Fruit fly (Drosophila melanogaster) whole organism, adult: ENCODE measurements around the gene Tsp26A.

Experiments used
- CG14711 ChIP-seq: fragments of 200-800 bp; sonication (Bioruptor generic); optimal IDR thresholded peaks from 2 replicates; lab custom pipeline; 2018; ENCODE audit warnings: missing biosample characterization, mild to moderate bottlenecking, missing genetic modification characterization, moderate library complexity
- CG1620 ChIP-seq: fragments of 200-800 bp; sonication (Bioruptor generic); optimal IDR thresholded peaks from 2 replicates; lab custom pipeline; 2016; ENCODE audit warnings: missing biosample characterization, missing genetic modification characterization
- CG7045 ChIP-seq: fragments of 200-800 bp; sonication (Bioruptor generic); optimal IDR thresholded peaks from 2 replicates; lab custom pipeline; 2017; ENCODE audit warnings: missing biosample characterization, mild to moderate bottlenecking, missing genetic modification characterization
- cic ChIP-seq: fragments of 200-800 bp; sonication (Bioruptor generic); optimal IDR thresholded peaks from 2 replicates; lab custom pipeline; 2017; ENCODE audit warnings: missing biosample characterization, mild to moderate bottlenecking, missing genetic modification characterization, moderate library complexity
- pad ChIP-seq: fragments of 200-800 bp; sonication (Bioruptor generic); optimal IDR thresholded peaks from 3 replicates; lab custom pipeline; 2017; ENCODE audit warnings: missing biosample characterization, missing genetic modification characterization, mild to moderate bottlenecking, moderate library complexity, missing genetic modification reagents

- TF ChIP-seq CG7045 (no peak), pad (peak; percentile 91), CG1620 (no peak), CG14711 (peak; percentile 34), cic (GFP tag; lab: Kevin White, UChicago) (peak; percentile 5)
These were observed 19.8 kb upstream of the Tsp26A start for dm6 chr2L:5979957-5980861.
